Fruit fly (Drosophila melanogaster) whole organism, embryonic: Measurements from ENCODE around the gene roq.

Source experiments
- Atf3 ChIP-seq: fragments of 200-800 bp; sonication (Bioruptor generic); optimal IDR thresholded peaks from 3 replicates; lab custom pipeline; 2016; ENCODE audit warnings: missing biosample characterization, missing genetic modification characterization
- Bdp1 ChIP-seq: fragments of 200-800 bp; sonication (Bioruptor generic); optimal IDR thresholded peaks from 3 replicates; lab custom pipeline; 2016; ENCODE audit warnings: missing biosample characterization, missing genetic modification characterization
- CG10209 ChIP-seq: fragments of 200-800 bp; sonication (Bioruptor generic); optimal IDR thresholded peaks from 3 replicates; lab custom pipeline; 2017; ENCODE audit warnings: missing biosample characterization, mild to moderate bottlenecking, missing genetic modification characterization, missing genetic modification reagents
- CG10321 ChIP-seq: fragments of 200-800 bp; sonication (Bioruptor generic); IDR thresholded peaks from 2 replicates; pipeline ENCODE4 v1.3.6; 2022; ENCODE audit warnings: missing biosample characterization, missing genetic modification characterization
- CG10979 ChIP-seq: fragments of 200-800 bp; sonication (Bioruptor generic); optimal IDR thresholded peaks from 2 replicates; lab custom pipeline; 2018; ENCODE audit warnings: missing biosample characterization, mild to moderate bottlenecking, missing genetic modification characterization, moderate library complexity
- CG11504 ChIP-seq: fragments of 200-800 bp; sonication (Bioruptor generic); optimal IDR thresholded peaks from 3 replicates; lab custom pipeline; 2019; ENCODE audit warnings: missing biosample characterization, mild to moderate bottlenecking, missing genetic modification characterization, moderate library complexity
- CG12104 ChIP-seq: fragments of 200-800 bp; sonication (Bioruptor generic); optimal IDR thresholded peaks from 3 replicates; lab custom pipeline; 2016; ENCODE audit warnings: missing biosample characterization, missing genetic modification characterization
- CG13424 ChIP-seq: fragments of 200-800 bp; sonication (Bioruptor generic); optimal IDR thresholded peaks from 2 replicates; lab custom pipeline; 2019; ENCODE audit warnings: missing biosample characterization, mild to moderate bottlenecking, missing genetic modification characterization, moderate library complexity
- CG14965 ChIP-seq: fragments of 200-800 bp; sonication (Bioruptor generic); optimal IDR thresholded peaks from 2 replicates; lab custom pipeline; 2016; ENCODE audit warnings: missing biosample characterization, missing genetic modification characterization, borderline replicate concordance
- CG15601 ChIP-seq: fragments of 200-800 bp; sonication (Bioruptor generic); optimal IDR thresholded peaks from 3 replicates; lab custom pipeline; 2019; ENCODE audit warnings: missing biosample characterization, mild to moderate bottlenecking, missing genetic modification characterization, moderate library complexity
- CG15696 ChIP-seq: fragments of 200-800 bp; sonication (Bioruptor generic); optimal IDR thresholded peaks from 2 replicates; lab custom pipeline; 2019; ENCODE audit warnings: missing biosample characterization, mild to moderate bottlenecking, missing genetic modification characterization, moderate library complexity
- CG17385 ChIP-seq: fragments of 200-800 bp; sonication (Bioruptor generic); optimal IDR thresholded peaks from 3 replicates; lab custom pipeline; 2018; ENCODE audit warnings: missing biosample characterization, mild to moderate bottlenecking, missing genetic modification characterization
- CG18011 ChIP-seq: fragments of 200-800 bp; sonication (Bioruptor generic); optimal IDR thresholded peaks from 2 replicates; lab custom pipeline; 2017; ENCODE audit warnings: missing biosample characterization, missing genetic modification characterization, mild to moderate bottlenecking, moderate library complexity, missing genotype
- CG18476 ChIP-seq: fragments of 200-800 bp; sonication (Bioruptor generic); optimal IDR thresholded peaks from 2 replicates; lab custom pipeline; 2016; ENCODE audit warnings: missing biosample characterization, mild to moderate bottlenecking, missing genetic modification characterization
- CG3163 ChIP-seq: fragments of 200-800 bp; sonication (Bioruptor generic); optimal IDR thresholded peaks from 3 replicates; lab custom pipeline; 2016; ENCODE audit warnings: missing biosample characterization, missing genetic modification characterization
- CG33213 ChIP-seq: fragments of 200-800 bp; sonication (Bioruptor generic); optimal IDR thresholded peaks from 3 replicates; lab custom pipeline; 2016; ENCODE audit warnings: missing biosample characterization, missing genetic modification characterization
- CG4360 ChIP-seq: fragments of 200-800 bp; sonication (Bioruptor generic); IDR thresholded peaks from 2 replicates; pipeline ENCODE4 v1.3.6; 2022; ENCODE audit warnings: missing biosample characterization, missing genetic modification characterization
- CG6254 ChIP-seq: fragments of 200-800 bp; sonication (Bioruptor generic); optimal IDR thresholded peaks from 3 replicates; lab custom pipeline; 2017; ENCODE audit warnings: mild to moderate bottlenecking, missing biosample characterization, missing genetic modification reagents, missing genetic modification characterization
- CG6791 ChIP-seq: fragments of 200-800 bp; sonication (Bioruptor generic); IDR thresholded peaks from 3 replicates; pipeline ENCODE4 v1.3.6; 2022; ENCODE audit warnings: missing biosample characterization, missing genetic modification characterization; ENCODE audit not compliant: partially characterized antibody
- CG8924 ChIP-seq: fragments of 200-800 bp; optimal IDR thresholded peaks from 3 replicates; lab custom pipeline; 2019; ENCODE audit warnings: missing biosample characterization, mild to moderate bottlenecking, missing genetic modification characterization, moderate library complexity
- CG9797 ChIP-seq: fragments of 200-800 bp; sonication (Bioruptor generic); optimal IDR thresholded peaks from 3 replicates; lab custom pipeline; 2018; ENCODE audit warnings: missing biosample characterization, mild to moderate bottlenecking, missing genetic modification characterization
- CTCF ChIP-seq: fragments of 200-800 bp; sonication (Bioruptor generic); optimal IDR thresholded peaks from 2 replicates; lab custom pipeline; 2017; ENCODE audit warnings: missing biosample characterization, mild to moderate bottlenecking, missing genetic modification characterization, moderate library complexity
- Camta ChIP-seq: fragments of 200-800 bp; sonication (Bioruptor generic); optimal IDR thresholded peaks from 2 replicates; lab custom pipeline; 2016; ENCODE audit warnings: missing biosample characterization, missing genetic modification characterization
- Chrac-16 ChIP-seq: fragments of 200-800 bp; sonication (Bioruptor generic); optimal IDR thresholded peaks from 3 replicates; lab custom pipeline; 2016; ENCODE audit warnings: missing biosample characterization, missing genetic modification characterization
- D ChIP-seq, 2 experiments: fragments of 200-800 bp in 1 of 2; fragments of >200 bp in 1 of 2; sonication (Bioruptor generic) in 1 of 2; optimal IDR thresholded peaks; 2 replicates in 1 of 2; 3 replicates in 1 of 2; lab custom pipeline; 2017; ENCODE audit warnings: mild to moderate bottlenecking in 1 of 2, missing biosample characterization in 1 of 2, missing genetic modification characterization in 1 of 2, missing genetic modification reagents in 1 of 2
- D19A ChIP-seq: fragments of 200-800 bp; optimal IDR thresholded peaks from 3 replicates; lab custom pipeline; 2019; ENCODE audit warnings: missing biosample characterization, mild to moderate bottlenecking, missing genetic modification characterization, moderate library complexity
- HHEX ChIP-seq: fragments of 200-800 bp; sonication (Bioruptor generic); optimal IDR thresholded peaks from 3 replicates; lab custom pipeline; 2017; ENCODE audit warnings: missing biosample characterization, mild to moderate bottlenecking, missing genetic modification characterization, missing genetic modification reagents
- Jarid2 ChIP-seq: fragments of 200-800 bp; sonication (Bioruptor generic); optimal IDR thresholded peaks from 3 replicates; lab custom pipeline; 2017; ENCODE audit warnings: mild to moderate bottlenecking, missing biosample characterization, missing genetic modification reagents, missing genetic modification characterization
- NC2β ChIP-seq: fragments of 200-800 bp; sonication (Bioruptor generic); optimal IDR thresholded peaks from 2 replicates; lab custom pipeline; 2016; ENCODE audit warnings: missing biosample characterization, missing genetic modification characterization
- Oli ChIP-seq: fragments of 200-800 bp; sonication (Bioruptor generic); optimal IDR thresholded peaks from 2 replicates; lab custom pipeline; 2018; ENCODE audit warnings: missing biosample characterization, mild to moderate bottlenecking, missing genetic modification characterization, moderate library complexity
- Optix ChIP-seq: fragments of 200-800 bp; sonication (Bioruptor generic); IDR thresholded peaks from 3 replicates; pipeline ENCODE4 v1.3.6; 2022; ENCODE audit warnings: missing biosample characterization, missing genetic modification characterization
- Vsx1 ChIP-seq: fragments of 200-800 bp; sonication (Bioruptor generic); optimal IDR thresholded peaks from 2 replicates; lab custom pipeline; 2017; ENCODE audit warnings: missing biosample characterization, mild to moderate bottlenecking, missing genetic modification characterization, missing genetic modification reagents
- ac ChIP-seq: fragments of 200-800 bp; sonication (Bioruptor generic); optimal IDR thresholded peaks from 3 replicates; lab custom pipeline; 2017; ENCODE audit warnings: missing biosample characterization, mild to moderate bottlenecking, missing genetic modification characterization
- bab2 ChIP-seq: fragments of 200-800 bp; sonication (Bioruptor generic); optimal IDR thresholded peaks from 2 replicates; lab custom pipeline; 2016; ENCODE audit warnings: missing biosample characterization, missing genetic modification characterization
- bsh ChIP-seq, 2 experiments: fragments of 200-800 bp; sonication (Bioruptor generic); optimal IDR thresholded peaks; 2 replicates each; lab custom pipeline; 2017 to 2018; ENCODE audit warnings: mild to moderate bottlenecking in 2 of 2, missing biosample characterization in 2 of 2, missing genetic modification characterization in 2 of 2, moderate library complexity in 1 of 2
- chif ChIP-seq, 2 experiments: fragments of 200-800 bp; sonication (Bioruptor generic); optimal IDR thresholded peaks; 3 replicates each; lab custom pipeline; 2016; ENCODE audit warnings: missing biosample characterization in 2 of 2, missing genetic modification characterization in 2 of 2
- dmrt99B ChIP-seq: fragments of 200-800 bp; sonication (Bioruptor generic); optimal IDR thresholded peaks from 2 replicates; lab custom pipeline; 2018; ENCODE audit warnings: missing biosample characterization, mild to moderate bottlenecking, missing genetic modification characterization, moderate library complexity
- eve ChIP-seq, 2 experiments: fragments of >200 bp; optimal IDR thresholded peaks; 2 replicates each; lab custom pipeline; 2017; ENCODE audit warnings: missing biosample characterization in 2 of 2, missing genetic modification characterization in 2 of 2
- her ChIP-seq: fragments of 200-800 bp; sonication (Bioruptor generic); optimal IDR thresholded peaks from 2 replicates; lab custom pipeline; 2016; ENCODE audit warnings: missing biosample characterization, missing genetic modification characterization
- ken ChIP-seq: fragments of 200-800 bp; sonication (Bioruptor generic); IDR thresholded peaks from 3 replicates; pipeline ENCODE4 v1.3.6; 2022; ENCODE audit warnings: missing biosample characterization, missing genetic modification characterization
- org-1 ChIP-seq: fragments of 200-800 bp; sonication (Bioruptor generic); optimal IDR thresholded peaks from 2 replicates; lab custom pipeline; 2017; ENCODE audit warnings: missing biosample characterization, missing genetic modification characterization
- otp ChIP-seq: fragments of 200-800 bp; sonication (Bioruptor generic); IDR thresholded peaks from 3 replicates; pipeline ENCODE4, ENCODE4 v1.3.6; 2022; ENCODE audit warnings: missing biosample characterization, missing genetic modification characterization
- pros ChIP-seq: fragments of 200-800 bp; sonication (Bioruptor generic); optimal IDR thresholded peaks from 3 replicates; lab custom pipeline; 2019; ENCODE audit warnings: missing biosample characterization, mild to moderate bottlenecking, missing genetic modification characterization, moderate library complexity
- repo ChIP-seq: fragments of 200-800 bp; sonication (Bioruptor generic); optimal IDR thresholded peaks from 2 replicates; lab custom pipeline; 2016; ENCODE audit warnings: missing biosample characterization, missing genetic modification characterization
- wek ChIP-seq: fragments of 200-800 bp; sonication (Bioruptor generic); optimal IDR thresholded peaks from 3 replicates; lab custom pipeline; 2018; ENCODE audit warnings: missing biosample characterization, mild to moderate bottlenecking, missing genetic modification characterization, moderate library complexity
- zen ChIP-seq: fragments of 200-800 bp; sonication (Bioruptor generic); optimal IDR thresholded peaks from 3 replicates; lab custom pipeline; 2018; ENCODE audit warnings: missing biosample characterization, mild to moderate bottlenecking, missing genetic modification characterization, moderate library complexity
- zf30C ChIP-seq: fragments of 200-800 bp; sonication (Bioruptor generic); optimal IDR thresholded peaks from 3 replicates; lab custom pipeline; 2018; ENCODE audit warnings: missing biosample characterization, mild to moderate bottlenecking, missing genetic modification characterization

The roq gene

dm6 chr3L:16408609-16409439 is 30.5 kb upstream of the roq start (continued):
- TF ChIP-seq CG6254 (GFP tag; lab: Kevin White, UChicago), result peak; percentile 70
- TF ChIP-seq CG15696 (tag; lab: Kevin White, UChicago), result peak; percentile 92
- TF ChIP-seq CTCF (GFP tag; lab: Kevin White, UChicago), result peak; percentile 41
- peak; percentile 93 for TF ChIP-seq zf30C (GFP tag; lab: Kevin White, UChicago)
- TF ChIP-seq CG10209 (GFP tag; lab: Kevin White, UChicago), result peak; percentile 73
- TF ChIP-seq Bdp1 (GFP tag; lab: Kevin White, UChicago), result peak; percentile 33
- peak; percentile 11 for TF ChIP-seq HHEX (GFP tag; lab: Kevin White, UChicago)
- TF ChIP-seq CG11504 (tag; lab: Kevin White, UChicago), result peak; percentile 2
- peak; percentile 41 for TF ChIP-seq Camta (GFP tag; lab: Kevin White, UChicago)
- peak; percentile 37 for TF ChIP-seq zen (tag; lab: Kevin White, UChicago)
- TF ChIP-seq pros (GFP tag; lab: Kevin White, UChicago), result peak; percentile 83
- peak; percentile 34 for TF ChIP-seq CG8924 (tag; lab: Kevin White, UChicago)
- no peak for TF ChIP-seq eve (GFP tag; optimal IDR thresholded peaks at IDR 0.05; lab: Kevin White, UChicago)
- TF ChIP-seq CG6791 (GFP tag; lab: Robert Waterston, UW), result no peak
- TF ChIP-seq CG10321, result no peak
- peak; percentile 26 for TF ChIP-seq her (GFP tag; lab: Kevin White, UChicago)
- TF ChIP-seq D (optimal IDR thresholded peaks at IDR 0.05; lab: Kevin White, UChicago), result no peak
- peak; percentile 78 for TF ChIP-seq D (GFP tag; optimal IDR thresholded peaks at IDR 0.05; lab: Kevin White, UChicago)
- TF ChIP-seq bsh (GFP tag; optimal IDR thresholded peaks at IDR 0.05; lab: Kevin White, UChicago), result peak; percentile 32 to 61
- peak; percentile 12 for TF ChIP-seq CG9797 (GFP tag; lab: Kevin White, UChicago)
- TF ChIP-seq bab2 (GFP tag; lab: Kevin White, UChicago), result peak; percentile 55
- TF ChIP-seq NC2β (GFP tag; lab: Kevin White, UChicago), result peak; percentile 59
- peak; percentile 91 for TF ChIP-seq ac (GFP tag; lab: Kevin White, UChicago)
- no peak for TF ChIP-seq CG18011 (GFP tag; lab: Kevin White, UChicago)
- peak; percentile 50 for TF ChIP-seq Atf3 (GFP tag; lab: Kevin White, UChicago)
- peak; percentile 89 for TF ChIP-seq CG4360 (GFP tag; lab: Robert Waterston, UW)
- peak; percentile 69; the same call in 2 of the 3 replicates for TF ChIP-seq otp (GFP tag; lab: Robert Waterston, UW)
- TF ChIP-seq CG17385 (GFP tag; lab: Kevin White, UChicago), result peak; percentile 88
- no peak for TF ChIP-seq Chrac-16 (GFP tag; lab: Kevin White, UChicago)
- TF ChIP-seq dmrt99B (tag; lab: Kevin White, UChicago), result peak; percentile 0
- TF ChIP-seq wek (GFP tag; lab: Kevin White, UChicago), result peak; percentile 56
- peak; percentile 20 for TF ChIP-seq CG14965 (GFP tag; lab: Kevin White, UChicago)
- peak; percentile 21 for TF ChIP-seq Jarid2
- TF ChIP-seq org-1 (GFP tag; lab: Kevin White, UChicago), result peak; percentile 70
- TF ChIP-seq CG33213 (GFP tag; lab: Kevin White, UChicago), result peak; percentile 48
- peak; percentile 33 for TF ChIP-seq CG3163 (GFP tag; lab: Kevin White, UChicago)
- TF ChIP-seq Oli (tag; lab: Kevin White, UChicago), result no peak
- TF ChIP-seq CG13424 (tag; lab: Kevin White, UChicago), result no peak
- TF ChIP-seq CG12104 (GFP tag; lab: Kevin White, UChicago), result peak; percentile 36
- peak; percentile 44 for TF ChIP-seq CG15601 (tag; lab: Kevin White, UChicago)
- TF ChIP-seq Vsx1, result peak; percentile 52
- peak; percentile 22 for TF ChIP-seq CG10979 (tag; lab: Kevin White, UChicago)
- peak; percentile 25 for TF ChIP-seq D19A
- peak; percentile 19 for TF ChIP-seq repo (GFP tag; lab: Kevin White, UChicago)
- TF ChIP-seq chif (GFP tag; optimal IDR thresholded peaks at IDR 0.05; lab: Kevin White, UChicago), result peak; percentile 29 to 62
- 0 out of 3 replicates have a peak, but pooled peaks have one; percentile 13 for TF ChIP-seq Optix
- TF ChIP-seq CG18476 (GFP tag; lab: Kevin White, UChicago), result peak; percentile 36
- TF ChIP-seq ken (GFP tag; lab: Robert Waterston, UW), result 0 out of 3 replicates have a peak, but pooled peaks have one; percentile 33
